Fruit fly (Drosophila melanogaster): ENCODE data around the gene CG13055.

Gene CG13055

dm6 chr3L:16232924-16233323 lies 19.2 kb downstream of the CG13055 start, which contains the start of gene Hsc20:
Hsc20 (plus strand) TSS chr3L:16233127.
- no peak for TF ChIP-seq Hr39 (GFP tag; optimal IDR thresholded peaks at IDR 0.05)
- TF ChIP-seq CG32006 (GFP tag; optimal IDR thresholded peaks at IDR 0.05): no peak
- TF ChIP-seq pdm3 (GFP tag; optimal IDR thresholded peaks at IDR 0.05): no peak
- peak; percentile 57 for TF ChIP-seq fkh (GFP tag; optimal IDR thresholded peaks at IDR 0.05)
- TF ChIP-seq fd85E (GFP tag; optimal IDR thresholded peaks at IDR 0.05): no peak
- no peak for TF ChIP-seq OdsH (GFP tag; optimal IDR thresholded peaks at IDR 0.05)
- TF ChIP-seq Eip78C (GFP tag): peak; percentile 14
- TF ChIP-seq dac (GFP tag; optimal IDR thresholded peaks at IDR 0.05): no peak
- no peak for TF ChIP-seq acj6 (GFP tag; optimal IDR thresholded peaks at IDR 0.05)

DNA sequence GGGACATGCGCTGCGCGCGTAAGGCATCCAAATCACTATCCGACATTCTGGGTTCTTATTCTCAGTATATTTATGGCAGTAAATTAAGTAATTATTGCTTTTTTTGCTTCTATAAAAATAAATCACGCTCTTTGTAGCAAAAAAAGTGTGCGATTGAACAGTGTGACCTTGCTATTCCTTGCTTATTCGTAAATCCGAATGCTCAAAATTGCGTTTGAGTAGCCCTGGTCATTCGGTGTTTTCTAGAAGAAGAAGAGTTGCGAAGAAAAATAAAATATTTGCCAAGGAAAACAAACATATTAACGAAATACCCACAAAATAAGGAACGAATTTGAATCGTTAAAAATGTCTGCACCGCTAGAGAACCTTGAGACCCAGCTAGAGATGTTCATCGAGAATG lies 20.3 kb downstream of the CG13055 start, which contains the start of the genes PDCD-5 and MED10:
Gene PDCD-5 (minus strand): TSS at position 182 of the 400 bp plus-strand sequence.
Gene MED10 (plus strand): TSS at position 228 of the 400 bp plus-strand sequence.
- TF ChIP-seq net (GFP tag; optimal IDR thresholded peaks at IDR 0.05) (no peak), salr (GFP tag; optimal IDR thresholded peaks at IDR 0.05) (peak in 1 of 2 experiments; percentile 2), Hr39 (GFP tag; optimal IDR thresholded peaks at IDR 0.05) (no peak), CG34406 (GFP tag; optimal IDR thresholded peaks at IDR 0.05) (no peak), Sox14 (GFP tag; optimal IDR thresholded peaks at IDR 0.05) (peak; percentile 77), fkh (GFP tag; optimal IDR thresholded peaks at IDR 0.05) (peak; percentile 88), CG3032 (tag; optimal IDR thresholded peaks at IDR 0.05) (peak; percentile 56), svp (GFP tag) (peak; percentile 85), CG10669 (GFP tag; optimal IDR thresholded peaks at IDR 0.05) (peak; percentile 11), Ets96B (tag; optimal IDR thresholded peaks at IDR 0.05) (peak; percentile 17), CG3919 (GFP tag; optimal IDR thresholded peaks at IDR 0.05) (no peak), topi (GFP tag; optimal IDR thresholded peaks at IDR 0.05) (peak; percentile 7), CG6808 (GFP tag; optimal IDR thresholded peaks at IDR 0.05) (peak; percentile 24), vri (GFP tag; optimal IDR thresholded peaks at IDR 0.05) (no peak), eg (GFP tag; IDR thresholded peaks at IDR 0.05) (no peak), Smox (GFP tag; optimal IDR thresholded peaks at IDR 0.05) (no peak), dsx (GFP tag; optimal IDR thresholded peaks at IDR 0.05; ENCODE audit: poor library complexity, severe bottlenecking) (peak; percentile 48), ss (GFP tag; optimal IDR thresholded peaks at IDR 0.05) (peak; percentile 11 to 26), Eip78C (GFP tag) (peak; percentile 60), Eip75B (GFP tag; optimal IDR thresholded peaks at IDR 0.05) (peak; percentile 7), esn (GFP tag; optimal IDR thresholded peaks at IDR 0.05) (peak; percentile 18)

DNA sequence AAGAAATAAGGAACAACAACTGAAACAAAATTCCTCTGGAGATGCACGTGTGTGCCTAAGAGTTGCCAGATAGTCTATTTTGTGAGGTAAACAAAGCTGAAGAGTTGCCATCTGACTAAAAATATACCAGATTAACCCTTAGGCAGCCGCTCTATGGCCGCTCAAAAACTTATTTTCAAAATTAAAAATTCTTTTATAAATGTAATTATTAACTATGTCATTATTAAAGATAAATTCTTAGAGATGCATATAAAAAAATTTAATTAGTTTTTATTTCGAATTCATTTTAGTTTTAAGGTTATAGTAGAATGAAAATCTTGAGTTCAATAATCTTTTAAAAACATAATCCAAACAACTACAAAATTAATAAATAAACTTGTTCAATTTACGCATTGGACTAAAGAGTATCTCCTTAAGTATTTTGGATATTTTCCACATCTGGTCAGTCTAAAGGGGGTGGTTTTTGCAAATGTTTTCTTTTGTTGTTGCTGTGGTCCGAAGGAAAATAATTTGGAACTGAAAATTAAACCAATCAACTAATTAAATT lies 23.4 kb downstream of the CG13055 start, which contains the start of gene Tmx3:
Gene Tmx3 (plus strand): TSS at position 442 of the 547 bp plus-strand sequence.
- TF ChIP-seq CG7368 (GFP tag; optimal IDR thresholded peaks at IDR 0.05): peak; percentile 39
- TF ChIP-seq CG11902 (GFP tag; optimal IDR thresholded peaks at IDR 0.05): peak; percentile 64
- no peak for TF ChIP-seq CG1621 (tag; optimal IDR thresholded peaks at IDR 0.05)
- TF ChIP-seq Eip78C (GFP tag): peak; percentile 92
- peak; percentile 67 for TF ChIP-seq Eip75B (GFP tag; optimal IDR thresholded peaks at IDR 0.05)
- peak; percentile 74 for TF ChIP-seq Hr4 (GFP tag; optimal IDR thresholded peaks at IDR 0.05)
- TF ChIP-seq Met (GFP tag; optimal IDR thresholded peaks at IDR 0.05): peak; percentile 76
- peak; percentile 55 for TF ChIP-seq CG3919 (GFP tag; optimal IDR thresholded peaks at IDR 0.05)
- TF ChIP-seq eg (GFP tag; IDR thresholded peaks at IDR 0.05): no peak; the same call in 1 of the 3 replicates
- TF ChIP-seq CG11762 (GFP tag; optimal IDR thresholded peaks at IDR 0.05; ENCODE audit: insufficient read depth): peak; percentile 41
- TF ChIP-seq fkh (GFP tag; optimal IDR thresholded peaks at IDR 0.05): peak; percentile 98
- TF ChIP-seq topi (GFP tag; optimal IDR thresholded peaks at IDR 0.05): peak; percentile 72
- TF ChIP-seq CG10669 (GFP tag; optimal IDR thresholded peaks at IDR 0.05): peak; percentile 71
- TF ChIP-seq CG32006 (GFP tag; optimal IDR thresholded peaks at IDR 0.05): peak; percentile 86
- TF ChIP-seq vri (GFP tag; optimal IDR thresholded peaks at IDR 0.05): no peak
- TF ChIP-seq achi (GFP tag; optimal IDR thresholded peaks at IDR 0.05): peak; percentile 78
- peak; percentile 52 for TF ChIP-seq fd59A (GFP tag; optimal IDR thresholded peaks at IDR 0.05)
- TF ChIP-seq CG31627 (GFP tag; optimal IDR thresholded peaks at IDR 0.05): peak; percentile 74
- no peak for TF ChIP-seq CG4318 (GFP tag; optimal IDR thresholded peaks at IDR 0.05)
- TF ChIP-seq dac (GFP tag; optimal IDR thresholded peaks at IDR 0.05): peak; percentile 65
- TF ChIP-seq spab (GFP tag; optimal IDR thresholded peaks at IDR 0.05): no peak
- TF ChIP-seq acj6 (GFP tag; optimal IDR thresholded peaks at IDR 0.05): peak; percentile 86
- peak; percentile 79 for TF ChIP-seq lz (GFP tag; optimal IDR thresholded peaks at IDR 0.05)
- TF ChIP-seq CG8119 (GFP tag; IDR thresholded peaks at IDR 0.05): peak; percentile 84; the same call in 2 of the 3 replicates
- no peak for TF ChIP-seq CG16779 (tag; optimal IDR thresholded peaks at IDR 0.05)
- peak in 1 of 2 experiments; percentile 67 for TF ChIP-seq ss (GFP tag; optimal IDR thresholded peaks at IDR 0.05)
- TF ChIP-seq pdm3 (GFP tag; optimal IDR thresholded peaks at IDR 0.05): peak; percentile 80
- peak; percentile 82 for TF ChIP-seq CG34406 (GFP tag; optimal IDR thresholded peaks at IDR 0.05)
- no peak for TF ChIP-seq Lpt (GFP tag; optimal IDR thresholded peaks at IDR 0.05)
- peak; percentile 69 for TF ChIP-seq Sox14 (GFP tag; optimal IDR thresholded peaks at IDR 0.05)
- peak; percentile 74 for TF ChIP-seq cyc (GFP tag; optimal IDR thresholded peaks at IDR 0.05)
- peak; percentile 85 for TF ChIP-seq CG15336 (GFP tag; IDR thresholded peaks at IDR 0.05)

All from whole organism, prepupa.